Worm (Caenorhabditis elegans) whole organism, young adult: ENCODE results near the gene dbl-1.

ENCODE experiments used
- B0019.2 ChIP-seq: fragments of 200-800 bp; sonication (Bioruptor generic); conservative IDR thresholded peaks from 2 replicates; pipeline ENCODE4 v1.3.6; 2022; ENCODE audit warnings: missing genetic modification reagents, missing genetic modification characterization, missing compliant biosample characterization
- B0035.1 ChIP-seq: sonication (generic microtip); optimal IDR thresholded peaks from 2 replicates; lab custom pipeline; 2016; ENCODE audit warnings: missing genetic modification characterization, mild to moderate bottlenecking, missing compliant biosample characterization, missing genotype, missing genetic modification reagents
- B0261.1 ChIP-seq: sonication (generic microtip); optimal IDR thresholded peaks from 2 replicates; lab custom pipeline; 2016; ENCODE audit warnings: mild to moderate bottlenecking, missing genetic modification characterization, moderate library complexity, missing compliant biosample characterization
- B0336.3 ChIP-seq: fragments of 200-800 bp; sonication (Bioruptor generic); IDR thresholded peaks from 2 replicates; pipeline ENCODE4 v1.3.6; 2022; ENCODE audit warnings: missing genetic modification characterization, missing compliant biosample characterization
- C06A6.2 ChIP-seq: fragments of 200-800 bp; sonication (Bioruptor generic); conservative IDR thresholded peaks from 2 replicates; pipeline ENCODE4 v1.3.6; 2022; ENCODE audit warnings: missing genetic modification characterization, missing compliant biosample characterization
- D2030.7 ChIP-seq: fragments of 200-800 bp; sonication (Bioruptor generic); IDR thresholded peaks from 2 replicates; pipeline ENCODE4 v1.3.6; 2022; ENCODE audit warnings: missing genetic modification reagents, missing genetic modification characterization, missing compliant biosample characterization
- F10E7.11 ChIP-seq: sonication (generic microtip); optimal IDR thresholded peaks from 2 replicates; lab custom pipeline; 2017; ENCODE audit warnings: mild to moderate bottlenecking, missing genetic modification characterization, moderate library complexity, missing compliant biosample characterization
- F37B4.10 ChIP-seq: fragments of 200-800 bp; sonication (Bioruptor generic); IDR thresholded peaks from 2 replicates; pipeline ENCODE4 v1.3.6; 2022; ENCODE audit warnings: missing genetic modification characterization, missing compliant biosample characterization
- F39B2.1 ChIP-seq: fragments of 200-800 bp; sonication (Bioruptor generic); IDR thresholded peaks from 2 replicates; pipeline ENCODE4 v1.3.6; 2022; ENCODE audit warnings: missing genetic modification reagents, missing genetic modification characterization, missing compliant biosample characterization
- F49E8.2 ChIP-seq: sonication (generic microtip); optimal IDR thresholded peaks from 3 replicates; lab custom pipeline; 2017; ENCODE audit warnings: missing genetic modification characterization, mild to moderate bottlenecking, missing compliant biosample characterization, antibody characterized with exemption, moderate library complexity; ENCODE audit not compliant: insufficient read depth
- F57A8.1 ChIP-seq: fragments of 200-800 bp; sonication (Bioruptor generic); optimal IDR thresholded peaks from 2 replicates; lab custom pipeline; 2018; ENCODE audit warnings: mild to moderate bottlenecking, missing genetic modification characterization, moderate library complexity, missing compliant biosample characterization
- K12H6.12 ChIP-seq: fragments of 200-800 bp; sonication (Bioruptor generic); optimal IDR thresholded peaks from 2 replicates; lab custom pipeline; 2018; ENCODE audit warnings: mild to moderate bottlenecking, missing genetic modification characterization, missing compliant biosample characterization
- T26A5.8 ChIP-seq: sonication (generic microtip); optimal IDR thresholded peaks from 2 replicates; lab custom pipeline; 2016; ENCODE audit warnings: missing genetic modification characterization, missing compliant biosample characterization
- Y56A3A.18 ChIP-seq: fragments of 200-800 bp; sonication (Bioruptor generic); IDR thresholded peaks from 2 replicates; pipeline ENCODE4 v1.3.6; 2022; ENCODE audit warnings: missing genetic modification reagents, missing genetic modification characterization, missing compliant biosample characterization
- Y67H2A.10 ChIP-seq: fragments of 200-800 bp; sonication (Bioruptor generic); conservative IDR thresholded peaks from 2 replicates; pipeline ENCODE4 v1.3.6; 2022; ENCODE audit warnings: missing genetic modification reagents, missing genetic modification characterization, missing compliant biosample characterization
- Y79H2A.3 ChIP-seq: fragments of 200-800 bp; sonication (Bioruptor generic); conservative IDR thresholded peaks from 2 replicates; pipeline ENCODE4 v1.3.6; 2022; ENCODE audit warnings: missing genetic modification reagents, missing genetic modification characterization, missing compliant biosample characterization
- Y95B8A.8 ChIP-seq: fragments of 200-800 bp; sonication (Bioruptor generic); IDR thresholded peaks from 2 replicates; pipeline ENCODE4 v1.3.6; 2022; ENCODE audit warnings: missing genetic modification reagents, missing genetic modification characterization, missing compliant biosample characterization
- akir-1 ChIP-seq: fragments of 200-800 bp; sonication (Bioruptor generic); optimal IDR thresholded peaks from 2 replicates; lab custom pipeline; 2018; ENCODE audit warnings: mild to moderate bottlenecking, missing genetic modification characterization, moderate library complexity, missing compliant biosample characterization
- aptf-2 ChIP-seq: fragments of 200-800 bp; sonication (Bioruptor generic); conservative IDR thresholded peaks from 2 replicates; pipeline ENCODE4 v1.3.6; 2022; ENCODE audit warnings: missing genetic modification reagents, missing genetic modification characterization, missing compliant biosample characterization
- aptf-3 ChIP-seq: fragments of 200-800 bp; sonication (Bioruptor generic); IDR thresholded peaks from 2 replicates; pipeline ENCODE4 v1.3.6; 2022; ENCODE audit warnings: missing genetic modification characterization, missing compliant biosample characterization
- ceh-100 ChIP-seq: fragments of 200-800 bp; sonication (Bioruptor generic); IDR thresholded peaks from 2 replicates; pipeline ENCODE4 v1.3.6; 2022; ENCODE audit warnings: missing genetic modification reagents, missing genetic modification characterization, missing compliant biosample characterization
- dox-1 ChIP-seq: fragments of 200-800 bp; sonication (Bioruptor generic); IDR thresholded peaks from 2 replicates; pipeline ENCODE4 v1.3.6; 2022; ENCODE audit warnings: missing genetic modification reagents, missing genetic modification characterization, missing compliant biosample characterization
- dpff-1 ChIP-seq: sonication (generic microtip); optimal IDR thresholded peaks from 2 replicates; lab custom pipeline; 2017; ENCODE audit warnings: mild to moderate bottlenecking, missing genetic modification characterization, missing compliant biosample characterization
- dpl-1 ChIP-seq: fragments of 150-350 bp; optimal IDR thresholded peaks from 2 replicates; lab custom pipeline; 2014; ENCODE audit warnings: missing biosample characterization, missing genetic modification reagents, missing genetic modification characterization
- egl-18 ChIP-seq: fragments of 200-800 bp; sonication (Bioruptor generic); IDR thresholded peaks from 2 replicates; pipeline ENCODE4 v1.3.6; 2022; ENCODE audit warnings: missing genetic modification reagents, missing genetic modification characterization, missing compliant biosample characterization
- egl-44 ChIP-seq: fragments of 200-800 bp; sonication (Bioruptor generic); IDR thresholded peaks from 2 replicates; pipeline ENCODE4 v1.3.6; 2022; ENCODE audit warnings: missing genetic modification reagents, missing genetic modification characterization, missing compliant biosample characterization
- gei-17 ChIP-seq: fragments of 200-800 bp; sonication (Bioruptor generic); optimal IDR thresholded peaks from 2 replicates; lab custom pipeline; 2018; ENCODE audit warnings: mild to moderate bottlenecking, missing genetic modification characterization, missing compliant biosample characterization
- hlh-26 ChIP-seq: fragments of 200-800 bp; sonication (Bioruptor generic); conservative IDR thresholded peaks from 2 replicates; pipeline ENCODE4 v1.3.6; 2022; ENCODE audit warnings: missing genetic modification reagents, missing genetic modification characterization, missing compliant biosample characterization
- hmg-20 ChIP-seq: fragments of 200-800 bp; sonication (Bioruptor generic); IDR thresholded peaks from 2 replicates; pipeline ENCODE4 v1.3.6; 2022; ENCODE audit warnings: missing genetic modification reagents, missing genetic modification characterization, missing compliant biosample characterization
- lin-26 ChIP-seq: fragments of 200-800 bp; sonication (Bioruptor generic); IDR thresholded peaks from 2 replicates; pipeline ENCODE4 v1.3.6; 2022; ENCODE audit warnings: missing genetic modification reagents, missing genetic modification characterization, missing compliant biosample characterization
- lin-54 ChIP-seq: fragments of 200-800 bp; sonication (Bioruptor generic); optimal IDR thresholded peaks from 2 replicates; lab custom pipeline; 2018; ENCODE audit warnings: mild to moderate bottlenecking, missing genetic modification characterization, missing compliant biosample characterization
- lir-1 ChIP-seq: fragments of 200-800 bp; sonication (Bioruptor generic); conservative IDR thresholded peaks from 2 replicates; pipeline ENCODE4 v1.3.6; 2022; ENCODE audit warnings: missing genetic modification reagents, missing genetic modification characterization, missing compliant biosample characterization
- madf-3 ChIP-seq: fragments of 200-800 bp; sonication (Bioruptor generic); IDR thresholded peaks from 2 replicates; pipeline ENCODE4 v1.3.6; 2022; ENCODE audit warnings: missing genetic modification reagents, missing genetic modification characterization, missing compliant biosample characterization
- mcd-1 ChIP-seq: fragments of 200-800 bp; sonication (Bioruptor generic); IDR thresholded peaks from 2 replicates; pipeline ENCODE4 v1.3.6; 2022; ENCODE audit warnings: missing genetic modification reagents, missing genetic modification characterization, missing compliant biosample characterization
- mxl-1 ChIP-seq: sonication (generic microtip); optimal IDR thresholded peaks from 2 replicates; lab custom pipeline; 2016; ENCODE audit warnings: missing genetic modification characterization, missing compliant biosample characterization
- nfyb-1 ChIP-seq: fragments of 200-800 bp; sonication (Bioruptor generic); IDR thresholded peaks from 2 replicates; pipeline ENCODE4 v1.3.6; 2022; ENCODE audit warnings: missing genetic modification reagents, missing genetic modification characterization, missing compliant biosample characterization
- nhr-120 ChIP-seq: fragments of 200-800 bp; sonication (Bioruptor generic); IDR thresholded peaks from 2 replicates; pipeline ENCODE4 v1.3.6; 2022; ENCODE audit warnings: missing genetic modification characterization, missing compliant biosample characterization
- nhr-179 ChIP-seq: sonication (generic microtip); optimal IDR thresholded peaks from 2 replicates; lab custom pipeline; 2016; ENCODE audit warnings: mild to moderate bottlenecking, missing genetic modification characterization, missing compliant biosample characterization
- nhr-80 ChIP-seq: sonication (generic microtip); optimal IDR thresholded peaks from 2 replicates; lab custom pipeline; 2016; ENCODE audit warnings: missing genetic modification characterization, missing compliant biosample characterization
- pbrm-1 ChIP-seq: fragments of 200-800 bp; sonication (Bioruptor generic); IDR thresholded peaks from 2 replicates; pipeline ENCODE4 v1.3.6; 2022; ENCODE audit warnings: missing genetic modification reagents, missing genetic modification characterization, missing compliant biosample characterization
- repo-1 ChIP-seq: sonication (generic microtip); optimal IDR thresholded peaks from 2 replicates; lab custom pipeline; 2017; ENCODE audit warnings: mild to moderate bottlenecking, missing genetic modification characterization, missing compliant biosample characterization
- snpc-4 ChIP-seq, 5 experiments: fragments of 150-350 bp in 1 of 5; sonication (generic microtip) in 4 of 5; optimal IDR thresholded peaks; 2 replicates each; lab custom pipeline; 2014 to 2018; ENCODE audit warnings: missing genetic modification characterization in 5 of 5, missing biosample characterization in 3 of 5, antibody characterized with exemption in 2 of 5, mild to moderate bottlenecking in 2 of 5, missing compliant biosample characterization in 2 of 5, missing genotype in 2 of 5, moderate library complexity in 2 of 5, missing genetic modification reagents in 1 of 5
- zim-3 ChIP-seq: sonication (generic microtip); optimal IDR thresholded peaks from 2 replicates; lab custom pipeline; 2017; ENCODE audit warnings: mild to moderate bottlenecking, missing genetic modification characterization, moderate library complexity, missing compliant biosample characterization
- ztf-26 ChIP-seq: sonication (generic microtip); optimal IDR thresholded peaks from 2 replicates; lab custom pipeline; 2017; ENCODE audit warnings: missing genetic modification characterization, missing compliant biosample characterization
- ztf-28 ChIP-seq: fragments of 200-800 bp; sonication (Bioruptor generic); IDR thresholded peaks from 2 replicates; pipeline ENCODE4 v1.3.6; 2022; ENCODE audit warnings: missing genetic modification reagents, missing genetic modification characterization, missing compliant biosample characterization
- ztf-6 ChIP-seq: fragments of 200-800 bp; sonication (Bioruptor generic); IDR thresholded peaks from 2 replicates; pipeline ENCODE4 v1.3.6; 2022; ENCODE audit warnings: missing genetic modification reagents, missing genetic modification characterization, missing compliant biosample characterization

Gene dbl-1

ce11 chrV:6722378-6722777 lies 35.6 kb upstream of the dbl-1 start, which contains the start of gene ZC487.2:
TSS of gene ZC487.2 (minus strand) at chrV:6722478.
- TF ChIP-seq dpff-1 (tag; lab: Kevin White, UChicago) (no peak), repo-1 (tag; lab: Kevin White, UChicago) (no peak), B0261.1 (tag; lab: Kevin White, UChicago) (no peak), B0019.2 (no peak), C06A6.2 (GFP tag; lab: Robert Waterston, UW) (no peak), nhr-179 (tag; lab: Kevin White, UChicago) (no peak), hlh-26 (GFP tag; lab: Robert Waterston, UW) (no peak), dpl-1 (GFP tag; lab: Kevin White, UChicago) (no peak), gei-17 (GFP tag; lab: Kevin White, UChicago) (no peak), nfyb-1 (no peak), lir-1 (GFP tag; lab: Robert Waterston, UW) (no peak), F57A8.1 (no peak), T26A5.8 (tag; lab: Kevin White, UChicago) (no peak), B0336.3 (GFP tag; lab: Robert Waterston, UW) (no peak), akir-1 (no peak), F10E7.11 (no peak), F49E8.2 (tag; lab: Kevin White, UChicago) (no peak), ztf-26 (tag; lab: Kevin White, UChicago) (no peak), lin-26 (GFP tag; lab: Robert Waterston, UW) (no peak), F39B2.1 (GFP tag; lab: Robert Waterston, UW) (no peak)

ce11 chrV:6726279-6726678 lies 31.7 kb upstream of the dbl-1 start:
- TF ChIP-seq Y95B8A.8: no peak
- TF ChIP-seq pbrm-1 (GFP tag; lab: Robert Waterston, UW): no peak
- TF ChIP-seq D2030.7 (GFP tag; lab: Robert Waterston, UW): no peak
- TF ChIP-seq B0336.3 (GFP tag; lab: Robert Waterston, UW): no peak
- TF ChIP-seq madf-3 (GFP tag; lab: Robert Waterston, UW): no peak
- no peak for TF ChIP-seq aptf-2 (GFP tag; lab: Robert Waterston, UW)
- no peak for TF ChIP-seq mcd-1 (GFP tag; lab: Robert Waterston, UW)
- no peak for TF ChIP-seq aptf-3 (GFP tag; lab: Robert Waterston, UW)
- no peak for TF ChIP-seq F39B2.1 (GFP tag; lab: Robert Waterston, UW)
- no peak for TF ChIP-seq zim-3 (tag; lab: Kevin White, UChicago)
- no peak for TF ChIP-seq lin-54 (GFP tag; lab: Kevin White, UChicago)
- TF ChIP-seq ztf-28: no peak
- TF ChIP-seq egl-44 (GFP tag; lab: Robert Waterston, UW): no peak
- no peak for TF ChIP-seq B0019.2
- TF ChIP-seq B0035.1 (tag; lab: Kevin White, UChicago): no peak
- TF ChIP-seq hmg-20 (GFP tag; lab: Robert Waterston, UW): no peak
- no peak for TF ChIP-seq nhr-80 (tag; lab: Kevin White, UChicago)
- TF ChIP-seq, all 124 proteins: peak for 0

- no peak for TF ChIP-seq ceh-100 (GFP tag; lab: Robert Waterston, UW)
Observed at ce11 chrV:6727222-6727621, 30.7 kb upstream of the dbl-1 start, which contains the start of gene ZC487.1. TSS of gene ZC487.1 (plus strand) at chrV:6727522.

ce11 chrV:6731594-6731993 lies 26.3 kb upstream of the dbl-1 start, which contains the start of gene grl-9:
TSS of gene grl-9 (minus strand) at chrV:6731694.
- TF ChIP-seq snpc-4 (GFP tag; optimal IDR thresholded peaks at IDR 0.05; lab: Kevin White, UChicago) (no peak), snpc-4 (tag; optimal IDR thresholded peaks at IDR 0.05; lab: Kevin White, UChicago) (no peak), egl-18 (GFP tag; lab: Robert Waterston, UW) (no peak), K12H6.12 (tag; lab: Kevin White, UChicago) (no peak), gei-17 (GFP tag; lab: Kevin White, UChicago) (no peak), F37B4.10 (no peak), ztf-26 (tag; lab: Kevin White, UChicago) (no peak), Y79H2A.3 (GFP tag; lab: Robert Waterston, UW) (no peak), dox-1 (no peak), ztf-6 (GFP tag; lab: Robert Waterston, UW) (no peak), Y56A3A.18 (GFP tag; lab: Robert Waterston, UW) (no peak), mxl-1 (tag; lab: Kevin White, UChicago) (no peak), F39B2.1 (GFP tag; lab: Robert Waterston, UW) (no peak), nhr-120 (GFP tag; lab: Robert Waterston, UW) (no peak), Y67H2A.10 (no peak)
